Fruit fly (Drosophila melanogaster): ENCODE measurements around the gene Vsp37A.

DNA sequence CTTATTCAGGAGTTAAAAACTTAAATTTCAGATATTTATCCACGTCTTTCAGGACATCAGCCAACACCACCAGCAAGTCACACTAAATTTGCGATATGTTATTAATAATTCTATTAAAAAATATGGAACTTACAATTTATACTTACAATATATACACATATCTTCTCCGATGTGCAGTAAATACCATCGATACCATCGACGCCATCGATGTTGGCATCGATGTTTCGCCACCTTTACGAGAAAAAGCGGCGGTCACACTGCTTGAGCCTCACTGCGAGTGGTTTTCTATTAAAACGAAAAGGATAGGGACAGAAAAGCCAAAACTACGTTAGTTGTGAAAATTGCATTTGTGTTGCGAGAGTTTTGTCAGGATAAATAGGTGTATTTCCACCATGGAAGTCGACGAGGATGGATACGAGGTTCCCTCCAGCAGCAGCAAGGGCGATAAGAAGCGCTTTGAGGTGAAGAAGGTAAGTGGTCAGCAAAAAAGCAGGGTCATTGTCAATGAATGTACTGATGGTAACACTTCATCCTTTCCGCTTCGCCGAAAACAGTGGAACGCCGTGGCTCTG lies 25.8 kb downstream of the Vsp37A start, which contains the start of gene Roc1a:
- TF ChIP-seq CG5204 (GFP tag; optimal IDR thresholded peaks at IDR 0.05) (no peak), kay (GFP tag; ENCODE audit: borderline replicate concordance) (no peak), Crg-1 (GFP tag; optimal IDR thresholded peaks at IDR 0.05) (no peak), Clk (GFP tag; optimal IDR thresholded peaks at IDR 0.05) (no peak)

All from whole organism, adult.